ENCODE assay signal across 4 fruit fly cellular contexts in genomic region chr3L:16361200-16361815, dm6.
TF ChIP-seq lines count a peak whose summit lies in the region.

No protein-coding gene starts in this region.

- TF ChIP-seq CTCF in whole organism, embryonic (GFP tag; optimal IDR thresholded peaks at IDR 0.05; lab: Kevin White, UChicago), result no peak

TF ChIP-seq in whole organism, embryonic, 481 proteins besides CTCF, POLR2A, EP300 and RAD21:
- TF ChIP-seq Dbx (GFP tag; IDR thresholded peaks at IDR 0.05; lab: Robert Waterston, UW), result 0 out of 3 replicates have a peak, but pooled peaks have one; percentile 12
- TF ChIP-seq Med (GFP tag; lab: Kevin White, UChicago), result peak; percentile 57
- TF ChIP-seq CG3847 (GFP tag; IDR thresholded peaks at IDR 0.05; lab: Robert Waterston, UW), result peak; percentile 7; the same call in 1 of the 2 replicates
- no peak for TF ChIP-seq CG1602 (GFP tag; optimal IDR thresholded peaks at IDR 0.05; lab: Kevin White, UChicago)
- no peak for TF ChIP-seq Gsc (GFP tag; IDR thresholded peaks at IDR 0.05; lab: Robert Waterston, UW)
- peak; percentile 45 for TF ChIP-seq CG8478 (optimal IDR thresholded peaks at IDR 0.05; lab: Kevin White, UChicago)
- TF ChIP-seq schlank (tag; optimal IDR thresholded peaks at IDR 0.05; lab: Kevin White, UChicago), result no peak
- TF ChIP-seq CG2712 (tag; optimal IDR thresholded peaks at IDR 0.05; lab: Kevin White, UChicago), result no peak
- TF ChIP-seq Tbp (GFP tag; optimal IDR thresholded peaks at IDR 0.05; lab: Kevin White, UChicago), result no peak
- TF ChIP-seq Rfx (GFP tag; IDR thresholded peaks at IDR 0.05; lab: Robert Waterston, UW), result no peak
- TF ChIP-seq hb (GFP tag; IDR thresholded peaks at IDR 0.05; lab: Robert Waterston, UW; ENCODE audit: partially characterized antibody), result 0 out of 3 replicates have a peak, but pooled peaks have one; percentile 28
- 0 out of 2 replicates have a peak, but pooled peaks have one; percentile 12 for TF ChIP-seq CG9932 (GFP tag; IDR thresholded peaks at IDR 0.05; lab: Robert Waterston, UW)
- TF ChIP-seq bsh (GFP tag; optimal IDR thresholded peaks at IDR 0.05; lab: Kevin White, UChicago), result peak in 1 of 2 experiments; percentile 89
- no peak for TF ChIP-seq psq (GFP tag; optimal IDR thresholded peaks at IDR 0.05; lab: Kevin White, UChicago)
- TF ChIP-seq ranshi (GFP tag; IDR thresholded peaks at IDR 0.05; lab: Robert Waterston, UW), result no peak
- peak; percentile 21; the same call in 1 of the 2 replicates for TF ChIP-seq Drgx (GFP tag; IDR thresholded peaks at IDR 0.05; lab: Robert Waterston, UW)
- TF ChIP-seq CG18619 (GFP tag; optimal IDR thresholded peaks at IDR 0.05; lab: Kevin White, UChicago), result no peak
- TF ChIP-seq nom (GFP tag; optimal IDR thresholded peaks at IDR 0.05; lab: Kevin White, UChicago), result peak; percentile 94
- TF ChIP-seq zen (tag; optimal IDR thresholded peaks at IDR 0.05; lab: Kevin White, UChicago), result no peak

TF ChIP-seq in whole organism, prepupa, 60 proteins besides CTCF, POLR2A, EP300 and RAD21 (continues in another document):
- peak; percentile 38 for TF ChIP-seq Ets21C (GFP tag; optimal IDR thresholded peaks at IDR 0.05; lab: Kevin White, UChicago)
- no peak for TF ChIP-seq Eip93F (GFP tag; optimal IDR thresholded peaks at IDR 0.05; lab: Kevin White, UChicago)
- no peak for TF ChIP-seq dac (GFP tag; optimal IDR thresholded peaks at IDR 0.05; lab: Kevin White, UChicago)
- TF ChIP-seq Eip78C (GFP tag; lab: Kevin White, UChicago), result peak; percentile 96
- peak; percentile 93 for TF ChIP-seq CG10631 (GFP tag; optimal IDR thresholded peaks at IDR 0.05; lab: Kevin White, UChicago)
- peak; percentile 96 for TF ChIP-seq Ets96B (tag; optimal IDR thresholded peaks at IDR 0.05; lab: Kevin White, UChicago)
- TF ChIP-seq cyc (GFP tag; optimal IDR thresholded peaks at IDR 0.05; lab: Kevin White, UChicago), result peak; percentile 70
- peak; percentile 89 for TF ChIP-seq CG34406 (GFP tag; optimal IDR thresholded peaks at IDR 0.05; lab: Kevin White, UChicago)
- TF ChIP-seq Met (GFP tag; optimal IDR thresholded peaks at IDR 0.05; lab: Kevin White, UChicago), result peak; percentile 74
- peak; percentile 82 for TF ChIP-seq Sox14 (GFP tag; optimal IDR thresholded peaks at IDR 0.05; lab: Kevin White, UChicago)
- peak; percentile 70 for TF ChIP-seq CG11902 (GFP tag; optimal IDR thresholded peaks at IDR 0.05; lab: Kevin White, UChicago)
- TF ChIP-seq dsx (GFP tag; optimal IDR thresholded peaks at IDR 0.05; lab: Kevin White, UChicago; ENCODE audit: poor library complexity, severe bottlenecking), result peak; percentile 95
- peak; percentile 84 for TF ChIP-seq pdm3 (GFP tag; optimal IDR thresholded peaks at IDR 0.05; lab: Kevin White, UChicago)
- 0 out of 3 replicates have a peak, but pooled peaks have one; percentile 25 for TF ChIP-seq eg (GFP tag; IDR thresholded peaks at IDR 0.05; lab: Robert Waterston, UW)
- peak; percentile 70 for TF ChIP-seq CG11762 (GFP tag; optimal IDR thresholded peaks at IDR 0.05; lab: Kevin White, UChicago; ENCODE audit: insufficient read depth)
- TF ChIP-seq Hr38 (GFP tag; optimal IDR thresholded peaks at IDR 0.05; lab: Kevin White, UChicago), result no peak
- peak; percentile 48 for TF ChIP-seq Hr4 (GFP tag; optimal IDR thresholded peaks at IDR 0.05; lab: Kevin White, UChicago)
- peak; percentile 90 for TF ChIP-seq OdsH (GFP tag; optimal IDR thresholded peaks at IDR 0.05; lab: Kevin White, UChicago)
- TF ChIP-seq CG8319 (GFP tag; optimal IDR thresholded peaks at IDR 0.05; lab: Kevin White, UChicago), result peak; percentile 79
- TF ChIP-seq svp (GFP tag; lab: Kevin White, UChicago), result peak; percentile 89
- peak; percentile 92 for TF ChIP-seq acj6 (GFP tag; optimal IDR thresholded peaks at IDR 0.05; lab: Kevin White, UChicago)
- TF ChIP-seq ss (GFP tag; optimal IDR thresholded peaks at IDR 0.05; lab: Kevin White, UChicago), result peak; percentile 95 to 97
- TF ChIP-seq Blimp-1 (GFP tag; optimal IDR thresholded peaks at IDR 0.05; lab: Kevin White, UChicago), result peak; percentile 27
- peak; percentile 21; the same call in 1 of the 2 replicates for TF ChIP-seq CG11294 (GFP tag; IDR thresholded peaks at IDR 0.05; lab: Robert Waterston, UW)

TF ChIP-seq in whole organism, pupa, 21 proteins besides CTCF, POLR2A, EP300 and RAD21:
- TF ChIP-seq CG8159 (tag; optimal IDR thresholded peaks at IDR 0.05; lab: Kevin White, UChicago) (peak; percentile 98), rn (GFP tag; IDR thresholded peaks at IDR 0.05; lab: Robert Waterston, UW) (no peak), CG14655 (GFP tag; optimal IDR thresholded peaks at IDR 0.05; lab: Kevin White, UChicago) (peak; percentile 83), EcR (GFP tag; optimal IDR thresholded peaks at IDR 0.05; lab: Kevin White, UChicago) (peak; percentile 91), Pif1B (GFP tag; optimal IDR thresholded peaks at IDR 0.05; lab: Kevin White, UChicago) (peak; percentile 84), CG10348 (GFP tag; IDR thresholded peaks at IDR 0.05; lab: Robert Waterston, UW) (no peak), CG8301 (tag; optimal IDR thresholded peaks at IDR 0.05; lab: Kevin White, UChicago) (peak; percentile 67), CG4496 (GFP tag; IDR thresholded peaks at IDR 0.05; lab: Robert Waterston, UW) (no peak), CG34367 (tag; optimal IDR thresholded peaks at IDR 0.05; lab: Kevin White, UChicago) (peak; percentile 95), CG15710 (tag; optimal IDR thresholded peaks at IDR 0.05; lab: Kevin White, UChicago) (peak; percentile 97), gl (tag; optimal IDR thresholded peaks at IDR 0.05; lab: Kevin White, UChicago) (peak; percentile 86), CG13204 (GFP tag; optimal IDR thresholded peaks at IDR 0.05; lab: Kevin White, UChicago) (peak; percentile 90), Ets98B (GFP tag; IDR thresholded peaks at IDR 0.05; lab: Robert Waterston, UW) (no peak), fd96Ca (GFP tag; IDR thresholded peaks at IDR 0.05; lab: Robert Waterston, UW) (0 out of 3 replicates have a peak, but pooled peaks have one; percentile 22), Pif1A (GFP tag; optimal IDR thresholded peaks at IDR 0.05; lab: Kevin White, UChicago) (peak; percentile 83), CG32121 (GFP tag; IDR thresholded peaks at IDR 0.05; lab: Robert Waterston, UW) (no peak), CG9948 (tag; optimal IDR thresholded peaks at IDR 0.05; lab: Kevin White, UChicago) (peak; percentile 98), Snoo (tag; optimal IDR thresholded peaks at IDR 0.05; lab: Kevin White, UChicago) (peak; percentile 73), D1 (tag; optimal IDR thresholded peaks at IDR 0.05; lab: Kevin White, UChicago) (peak; percentile 93), CG17806 (tag; optimal IDR thresholded peaks at IDR 0.05; lab: Kevin White, UChicago) (peak; percentile 94)

TF ChIP-seq in whole organism, wandering third instar larva, 38 proteins besides CTCF, POLR2A, EP300 and RAD21 (continues in another document):
- peak; percentile 73 for TF ChIP-seq fru (GFP tag; optimal IDR thresholded peaks at IDR 0.05; lab: Kevin White, UChicago)
- no peak for TF ChIP-seq brk (GFP tag; optimal IDR thresholded peaks at IDR 0.05; lab: Kevin White, UChicago)
- TF ChIP-seq Rel (GFP tag; optimal IDR thresholded peaks at IDR 0.05; lab: Kevin White, UChicago), result no peak
- no peak for TF ChIP-seq Rel (tag; optimal IDR thresholded peaks at IDR 0.05; lab: Kevin White, UChicago)
- peak; percentile 25 for TF ChIP-seq dmrt93B (GFP tag; optimal IDR thresholded peaks at IDR 0.05; lab: Kevin White, UChicago)
- TF ChIP-seq lola (GFP tag; optimal IDR thresholded peaks at IDR 0.05; lab: Kevin White, UChicago), result no peak
- peak; percentile 15 for TF ChIP-seq CG9705 (GFP tag; optimal IDR thresholded peaks at IDR 0.05; lab: Kevin White, UChicago)
- peak; percentile 74 for TF ChIP-seq HLH106 (tag; optimal IDR thresholded peaks at IDR 0.05; lab: Kevin White, UChicago)
- peak in 1 of 2 experiments; percentile 61 for TF ChIP-seq foxo (GFP tag; optimal IDR thresholded peaks at IDR 0.05; lab: Kevin White, UChicago)
- peak; percentile 53 for TF ChIP-seq psq (GFP tag; optimal IDR thresholded peaks at IDR 0.05; lab: Kevin White, UChicago)
- TF ChIP-seq Hr78 (GFP tag; optimal IDR thresholded peaks at IDR 0.05; lab: Kevin White, UChicago), result no peak
- no peak for TF ChIP-seq N (GFP tag; optimal IDR thresholded peaks at IDR 0.05; lab: Kevin White, UChicago)
- no peak for TF ChIP-seq sage (GFP tag; optimal IDR thresholded peaks at IDR 0.05; lab: Kevin White, UChicago)
- TF ChIP-seq Mio (GFP tag; optimal IDR thresholded peaks at IDR 0.05; lab: Kevin White, UChicago), result no peak
- no peak for TF ChIP-seq Jra (GFP tag; optimal IDR thresholded peaks at IDR 0.05; lab: Kevin White, UChicago)
- TF ChIP-seq woc (GFP tag; optimal IDR thresholded peaks at IDR 0.05; lab: Kevin White, UChicago), result peak; percentile 35
- no peak for TF ChIP-seq tai (GFP tag; optimal IDR thresholded peaks at IDR 0.05; lab: Kevin White, UChicago)
- no peak for TF ChIP-seq dl (GFP tag; optimal IDR thresholded peaks at IDR 0.05; lab: Kevin White, UChicago; ENCODE audit: insufficient read depth in 1 of 2, partially characterized antibody in 2 of 2)
- no peak for TF ChIP-seq CrebA (GFP tag; optimal IDR thresholded peaks at IDR 0.05; lab: Kevin White, UChicago; ENCODE audit: borderline replicate concordance)
- TF ChIP-seq ey (GFP tag; optimal IDR thresholded peaks at IDR 0.05; lab: Kevin White, UChicago), result peak; percentile 57
- no peak for TF ChIP-seq Hr83 (GFP tag; optimal IDR thresholded peaks at IDR 0.05; lab: Kevin White, UChicago; ENCODE audit: poor library complexity, severe bottlenecking)
- peak; percentile 59 for TF ChIP-seq OdsH (GFP tag; optimal IDR thresholded peaks at IDR 0.05; lab: Kevin White, UChicago)
- no peak for TF ChIP-seq usp (GFP tag; optimal IDR thresholded peaks at IDR 0.05; lab: Kevin White, UChicago)
- no peak for TF ChIP-seq Hnf4 (GFP tag; optimal IDR thresholded peaks at IDR 0.05; lab: Kevin White, UChicago)
- TF ChIP-seq dsf (GFP tag; optimal IDR thresholded peaks at IDR 0.05; lab: Kevin White, UChicago; ENCODE audit: borderline replicate concordance), result no peak
- TF ChIP-seq Sp1 (GFP tag; optimal IDR thresholded peaks at IDR 0.05; lab: Kevin White, UChicago), result peak; percentile 78
- peak; percentile 69 for TF ChIP-seq h (GFP tag; optimal IDR thresholded peaks at IDR 0.05; lab: Kevin White, UChicago)
- TF ChIP-seq CG32264 (GFP tag; optimal IDR thresholded peaks at IDR 0.05; lab: Kevin White, UChicago), result no peak
- TF ChIP-seq Vsx2 (GFP tag; optimal IDR thresholded peaks at IDR 0.05; lab: Kevin White, UChicago; ENCODE audit: partially characterized antibody), result no peak
- no peak for TF ChIP-seq sv (GFP tag; optimal IDR thresholded peaks at IDR 0.05; lab: Kevin White, UChicago)
- TF ChIP-seq jim (GFP tag; optimal IDR thresholded peaks at IDR 0.05; lab: Kevin White, UChicago), result no peak
- peak; percentile 56 for TF ChIP-seq rgr (GFP tag; optimal IDR thresholded peaks at IDR 0.05; lab: Kevin White, UChicago)
- TF ChIP-seq Dif (GFP tag; optimal IDR thresholded peaks at IDR 0.05; lab: Kevin White, UChicago; ENCODE audit: partially characterized antibody), result no peak
- no peak for TF ChIP-seq GATAd (GFP tag; optimal IDR thresholded peaks at IDR 0.05; lab: Kevin White, UChicago)
- TF ChIP-seq Abd-B (GFP tag; optimal IDR thresholded peaks at IDR 0.05; lab: Kevin White, UChicago), result no peak

Comparison
In these comparisons a context has a peak if more than half of its experiments do, and no peak if none do; other contexts are left out.
1. Of the 7 proteins assayed by ChIP-seq in both whole organism, embryonic and whole organism, prepupa: peak only in whole organism, embryonic: none; only in whole organism, prepupa: Blimp-1, CG16779, CG6854, Hr39, Lpt and Sox102F; in both: none; in neither: 1.